Worm (Caenorhabditis elegans) whole organism, mixed stage, embryonic: Measurements from ENCODE around the gene F28F8.7.

Source experiments
- ceh-43 ChIP-seq: fragments of 200-800 bp; sonication (Bioruptor generic); optimal IDR thresholded peaks from 2 replicates; lab custom pipeline; 2018; ENCODE audit warnings: mild to moderate bottlenecking, missing genetic modification characterization, moderate library complexity, missing compliant biosample characterization
- hlh-1 ChIP-seq: fragments of 150-350 bp; optimal IDR thresholded peaks from 2 replicates; lab custom pipeline; 2014; ENCODE audit warnings: missing biosample characterization, missing genetic modification reagents, missing genetic modification characterization
- nhr-12 ChIP-seq: fragments of 150-350 bp; optimal IDR thresholded peaks from 2 replicates; lab custom pipeline; 2014; ENCODE audit warnings: missing biosample characterization, missing genetic modification characterization
- snpc-4 ChIP-seq: fragments of 150-350 bp; optimal IDR thresholded peaks from 2 replicates; lab custom pipeline; 2014; ENCODE audit warnings: missing biosample characterization, missing genetic modification characterization

DNA sequence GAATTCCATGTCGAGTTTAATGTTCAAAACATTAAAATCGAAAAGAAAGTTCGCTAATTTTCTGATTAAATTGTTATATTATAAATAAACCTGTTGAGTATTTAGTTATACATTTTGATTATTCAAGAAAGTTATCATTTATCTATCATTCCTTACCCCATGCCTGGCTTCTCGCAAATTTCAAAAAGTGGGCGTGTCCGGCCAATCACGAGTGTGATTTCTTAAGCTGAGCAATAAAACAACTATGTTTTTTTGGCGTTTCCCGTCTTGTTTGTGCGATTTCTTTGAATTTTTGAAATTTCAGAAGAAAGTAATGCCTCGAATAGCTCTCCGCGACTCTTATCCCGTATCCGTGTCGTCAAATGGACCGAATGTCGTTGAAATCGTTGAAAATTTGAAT lies 17.8 kb downstream of the F28F8.7 start, which contains the start of gene fbxa-94:
- TF ChIP-seq hlh-1 (no peak), snpc-4 (tag; lab: Kevin White, UChicago) (no peak), ceh-43 (GFP tag; lab: Kevin White, UChicago) (no peak), nhr-12 (tag; lab: Kevin White, UChicago) (no peak)
